Worm (Caenorhabditis elegans): Measurements from ENCODE around the gene sec-16A.2.

Gene sec-16A.2

ce11 chrX:8327800-8328199 is 40.8 kb downstream of the sec-16A.2 start, which contains the start of gene F55E10.4:
Gene F55E10.4 (minus strand): TSS chrX:8327900.
- TF ChIP-seq flh-1 (GFP tag; optimal IDR thresholded peaks at IDR 0.05), result no peak
- no peak for TF ChIP-seq drap-1 (GFP tag; optimal IDR thresholded peaks at IDR 0.05)
- no peak for TF ChIP-seq mab-5 (tag; optimal IDR thresholded peaks at IDR 0.05)
- TF ChIP-seq ces-1 (GFP tag; optimal IDR thresholded peaks at IDR 0.05), result no peak
- no peak for TF ChIP-seq ceh-83 (GFP tag; optimal IDR thresholded peaks at IDR 0.05)
- no peak for TF ChIP-seq nhr-237 (tag; optimal IDR thresholded peaks at IDR 0.05)
- TF ChIP-seq lsy-2 (tag; optimal IDR thresholded peaks at IDR 0.05), result no peak
- TF ChIP-seq mls-2 (tag; optimal IDR thresholded peaks at IDR 0.05), result no peak

ce11 chrX:8340393-8340792 is 53.3 kb downstream of the sec-16A.2 start, which contains the start of gene F55E10.2:
Gene F55E10.2 (plus strand): TSS chrX:8340693.
- TF ChIP-seq ztf-11 (tag; optimal IDR thresholded peaks at IDR 0.05) (no peak), ces-1 (GFP tag; optimal IDR thresholded peaks at IDR 0.05) (no peak), elt-1 (tag; optimal IDR thresholded peaks at IDR 0.05; ENCODE audit: borderline replicate concordance, insufficient read depth) (no peak), cnd-1 (tag; optimal IDR thresholded peaks at IDR 0.05) (no peak), unc-62 (GFP tag; optimal IDR thresholded peaks at IDR 0.05) (no peak), snpc-4 (tag; optimal IDR thresholded peaks at IDR 0.05) (no peak), ham-2 (GFP tag; optimal IDR thresholded peaks at IDR 0.05) (no peak), unc-120 (tag; optimal IDR thresholded peaks at IDR 0.05; ENCODE audit: poor library complexity, severe bottlenecking) (no peak), mep-1 (tag; optimal IDR thresholded peaks at IDR 0.05) (no peak), ceh-83 (GFP tag; optimal IDR thresholded peaks at IDR 0.05) (no peak), lin-13 (tag; optimal IDR thresholded peaks at IDR 0.05) (no peak), nhr-237 (tag; optimal IDR thresholded peaks at IDR 0.05) (no peak), flh-1 (GFP tag; optimal IDR thresholded peaks at IDR 0.05) (no peak), hlh-1 (tag; optimal IDR thresholded peaks at IDR 0.05) (no peak), zip-8 (tag; optimal IDR thresholded peaks at IDR 0.05) (no peak), sptf-1 (tag; optimal IDR thresholded peaks at IDR 0.05) (no peak), lsy-2 (tag; optimal IDR thresholded peaks at IDR 0.05) (no peak), unc-39 (tag; optimal IDR thresholded peaks at IDR 0.05) (no peak), sem-2 (GFP tag; optimal IDR thresholded peaks at IDR 0.05) (no peak)

- TF ChIP-seq hlh-1 (tag; optimal IDR thresholded peaks at IDR 0.05) (no peak), ceh-83 (GFP tag; optimal IDR thresholded peaks at IDR 0.05) (no peak), M03D4.4 (tag; optimal IDR thresholded peaks at IDR 0.05) (no peak), unc-120 (tag; optimal IDR thresholded peaks at IDR 0.05; ENCODE audit: poor library complexity, severe bottlenecking) (no peak), nhr-28 (tag; optimal IDR thresholded peaks at IDR 0.05) (no peak), pha-4 (tag; optimal IDR thresholded peaks at IDR 0.05) (no peak), zip-8 (tag; optimal IDR thresholded peaks at IDR 0.05) (no peak), nhr-12 (tag; optimal IDR thresholded peaks at IDR 0.05) (no peak)
These were observed 54.6 kb downstream of the sec-16A.2 start, which contains the start of gene F55E10.1 for ce11 chrX:8341675-8342074. Gene F55E10.1 (plus strand): TSS chrX:8341975.
